Worm (Caenorhabditis elegans): ENCODE data around the gene rol-6.

ce11 chrII:8704413-8704874 lies 28.4 kb upstream of the rol-6 start, which contains the start of gene prx-5:
- no peak for TF ChIP-seq ama-1 (optimal IDR thresholded peaks at IDR 0.05)
- no peak for TF ChIP-seq tbx-37 (GFP tag; conservative IDR thresholded peaks at IDR 0.05)
- no peak for TF ChIP-seq hmg-4 (GFP tag; optimal IDR thresholded peaks at IDR 0.05)

Measured in whole organism, early embryonic.